Worm (Caenorhabditis elegans) whole organism, mixed stage, embryonic: ENCODE results near the gene daf-22.

ENCODE experiments used
- M03D4.4 ChIP-seq: sonication (generic microtip); optimal IDR thresholded peaks from 2 replicates; lab custom pipeline; 2017; ENCODE audit warnings: mild to moderate bottlenecking, missing genetic modification characterization, missing compliant biosample characterization
- bed-3 ChIP-seq: fragments of 200-800 bp; sonication (Bioruptor generic); optimal IDR thresholded peaks from 3 replicates; lab custom pipeline; 2018; ENCODE audit warnings: mild to moderate bottlenecking, missing genetic modification characterization, moderate library complexity, missing compliant biosample characterization
- blmp-1 ChIP-seq: fragments of 150-350 bp; optimal IDR thresholded peaks from 2 replicates; lab custom pipeline; 2014; ENCODE audit warnings: missing biosample characterization, missing genetic modification characterization
- ceh-39 ChIP-seq: fragments of 150-350 bp; optimal IDR thresholded peaks from 2 replicates; lab custom pipeline; 2014; ENCODE audit warnings: missing biosample characterization, missing genetic modification characterization
- ceh-43 ChIP-seq: fragments of 200-800 bp; sonication (Bioruptor generic); optimal IDR thresholded peaks from 2 replicates; lab custom pipeline; 2018; ENCODE audit warnings: mild to moderate bottlenecking, missing genetic modification characterization, moderate library complexity, missing compliant biosample characterization
- ceh-83 ChIP-seq: fragments of 200-800 bp; sonication (Bioruptor generic); optimal IDR thresholded peaks from 2 replicates; lab custom pipeline; 2018; ENCODE audit warnings: mild to moderate bottlenecking, missing genetic modification characterization, missing compliant biosample characterization
- cnd-1 ChIP-seq: fragments of 200-800 bp; sonication (Bioruptor generic); optimal IDR thresholded peaks from 2 replicates; lab custom pipeline; 2018; ENCODE audit warnings: mild to moderate bottlenecking, missing genetic modification characterization, missing compliant biosample characterization
- elt-3 ChIP-seq: fragments of 150-350 bp; optimal IDR thresholded peaks from 2 replicates; lab custom pipeline; 2014; ENCODE audit warnings: missing biosample characterization, missing genetic modification characterization
- flh-1 ChIP-seq: fragments of 200-800 bp; sonication (Bioruptor generic); optimal IDR thresholded peaks from 2 replicates; lab custom pipeline; 2018; ENCODE audit warnings: mild to moderate bottlenecking, missing genetic modification characterization, moderate library complexity, missing compliant biosample characterization
- ham-2 ChIP-seq: fragments of 200-800 bp; sonication (Bioruptor generic); optimal IDR thresholded peaks from 2 replicates; lab custom pipeline; 2018; ENCODE audit warnings: mild to moderate bottlenecking, missing genetic modification characterization, missing compliant biosample characterization
- hlh-1 ChIP-seq: fragments of 150-350 bp; optimal IDR thresholded peaks from 2 replicates; lab custom pipeline; 2014; ENCODE audit warnings: missing biosample characterization, missing genetic modification reagents, missing genetic modification characterization
- lin-13 ChIP-seq: fragments of 150-350 bp; optimal IDR thresholded peaks from 2 replicates; lab custom pipeline; 2014; ENCODE audit warnings: missing biosample characterization, missing genetic modification characterization
- lin-32 ChIP-seq: fragments of 200-800 bp; sonication (Bioruptor generic); optimal IDR thresholded peaks from 2 replicates; lab custom pipeline; 2018; ENCODE audit warnings: mild to moderate bottlenecking, missing genetic modification characterization, missing compliant biosample characterization
- lsy-2 ChIP-seq: fragments of 150-350 bp; optimal IDR thresholded peaks from 2 replicates; lab custom pipeline; 2014; ENCODE audit warnings: missing biosample characterization, missing genetic modification characterization
- mab-5 ChIP-seq: fragments of 150-350 bp; optimal IDR thresholded peaks from 2 replicates; lab custom pipeline; 2014; ENCODE audit warnings: missing biosample characterization, missing genetic modification characterization
- mep-1 ChIP-seq: fragments of 150-350 bp; optimal IDR thresholded peaks from 2 replicates; lab custom pipeline; 2017; ENCODE audit warnings: missing biosample characterization, missing genetic modification reagents, missing genetic modification characterization, inconsistent platforms
- mls-2 ChIP-seq: sonication (generic microtip); optimal IDR thresholded peaks from 2 replicates; lab custom pipeline; 2016; ENCODE audit warnings: mild to moderate bottlenecking, missing genetic modification characterization, moderate library complexity, missing compliant biosample characterization
- nhr-12 ChIP-seq: fragments of 150-350 bp; optimal IDR thresholded peaks from 2 replicates; lab custom pipeline; 2014; ENCODE audit warnings: missing biosample characterization, missing genetic modification characterization
- nhr-2 ChIP-seq: fragments of 150-350 bp; optimal IDR thresholded peaks from 2 replicates; lab custom pipeline; 2014; ENCODE audit warnings: missing biosample characterization, missing genetic modification characterization
- nhr-237 ChIP-seq: fragments of 150-350 bp; optimal IDR thresholded peaks from 2 replicates; lab custom pipeline; 2014; ENCODE audit warnings: missing biosample characterization, missing genetic modification characterization
- nhr-28 ChIP-seq: fragments of 150-350 bp; optimal IDR thresholded peaks from 2 replicates; lab custom pipeline; 2014; ENCODE audit warnings: missing biosample characterization, missing genetic modification characterization
- nhr-76 ChIP-seq: sonication (generic microtip); optimal IDR thresholded peaks from 2 replicates; lab custom pipeline; 2017; ENCODE audit warnings: missing biosample characterization, missing genetic modification characterization
- pha-4 ChIP-seq: fragments of 150-350 bp; optimal IDR thresholded peaks from 2 replicates; lab custom pipeline; 2018; ENCODE audit warnings: missing biosample characterization, missing genetic modification reagents, missing genetic modification characterization
- sem-2 ChIP-seq: fragments of 200-800 bp; sonication (Bioruptor generic); optimal IDR thresholded peaks from 2 replicates; lab custom pipeline; 2018; ENCODE audit warnings: mild to moderate bottlenecking, missing genetic modification characterization, missing compliant biosample characterization
- snpc-4 ChIP-seq: fragments of 150-350 bp; optimal IDR thresholded peaks from 2 replicates; lab custom pipeline; 2014; ENCODE audit warnings: missing biosample characterization, missing genetic modification characterization
- sptf-1 ChIP-seq: sonication (generic microtip); optimal IDR thresholded peaks from 2 replicates; lab custom pipeline; 2017; ENCODE audit warnings: mild to moderate bottlenecking, missing genetic modification characterization, moderate library complexity, missing compliant biosample characterization
- tbx-8 ChIP-seq: fragments of 200-800 bp; sonication (Bioruptor generic); optimal IDR thresholded peaks from 2 replicates; lab custom pipeline; 2018; ENCODE audit warnings: mild to moderate bottlenecking, missing genetic modification characterization, moderate library complexity, missing compliant biosample characterization
- unc-120 ChIP-seq: sonication (generic microtip); optimal IDR thresholded peaks from 2 replicates; lab custom pipeline; 2017; ENCODE audit warnings: missing genetic modification characterization, missing compliant biosample characterization; ENCODE audit not compliant: poor library complexity, severe bottlenecking
- unc-39 ChIP-seq: fragments of 150-350 bp; optimal IDR thresholded peaks from 2 replicates; lab custom pipeline; 2014; ENCODE audit warnings: missing biosample characterization, missing genetic modification characterization
- unc-62 ChIP-seq: fragments of 150-350 bp; optimal IDR thresholded peaks from 2 replicates; lab custom pipeline; 2014; ENCODE audit warnings: missing biosample characterization, missing genetic modification reagents, missing genetic modification characterization
- zip-8 ChIP-seq: fragments of 150-350 bp; optimal IDR thresholded peaks from 2 replicates; lab custom pipeline; 2014; ENCODE audit warnings: missing biosample characterization, missing genetic modification characterization

daf-22 gene

ce11 chrII:12393690-12394089 is 31.8 kb downstream of the daf-22 start, which contains the start of gene Y57A10B.7:
Y57A10B.7 (minus strand) TSS chrII:12393790.
- no peak for TF ChIP-seq sptf-1
- TF ChIP-seq cnd-1 (tag; lab: Kevin White, UChicago) = no peak
- no peak for TF ChIP-seq mab-5
- TF ChIP-seq ham-2 (GFP tag; lab: Kevin White, UChicago) = no peak
- TF ChIP-seq unc-39 (tag; lab: Kevin White, UChicago) = no peak
- TF ChIP-seq ceh-83 = no peak
- no peak for TF ChIP-seq ceh-43 (GFP tag; lab: Kevin White, UChicago)
- no peak for TF ChIP-seq nhr-2
- TF ChIP-seq zip-8 = no peak
- no peak for TF ChIP-seq unc-62 (GFP tag; lab: Kevin White, UChicago)
- no peak for TF ChIP-seq elt-3 (tag; lab: Kevin White, UChicago)
- no peak for TF ChIP-seq sem-2 (GFP tag; lab: Kevin White, UChicago)
- TF ChIP-seq snpc-4 (tag; lab: Kevin White, UChicago) = no peak
- no peak for TF ChIP-seq ceh-39 (tag; lab: Kevin White, UChicago)
- no peak for TF ChIP-seq mls-2 (tag; lab: Kevin White, UChicago)
- no peak for TF ChIP-seq nhr-76

ce11 chrII:12389783-12390182 is 35.7 kb downstream of the daf-22 start, which contains the start of gene Y57A10B.6:
Y57A10B.6 (plus strand) TSS chrII:12390083.
- TF ChIP-seq unc-120 (tag; lab: Kevin White, UChicago) = no peak
- TF ChIP-seq ceh-83 = no peak
- TF ChIP-seq elt-3 (tag; lab: Kevin White, UChicago) = no peak
- TF ChIP-seq flh-1 = no peak
- no peak for TF ChIP-seq snpc-4 (tag; lab: Kevin White, UChicago)
- TF ChIP-seq nhr-12 (tag; lab: Kevin White, UChicago) = no peak
- no peak for TF ChIP-seq lin-32 (GFP tag; lab: Kevin White, UChicago)
- no peak for TF ChIP-seq pha-4 (tag; lab: Kevin White, UChicago)
- no peak for TF ChIP-seq ham-2 (GFP tag; lab: Kevin White, UChicago)
- no peak for TF ChIP-seq M03D4.4
- no peak for TF ChIP-seq bed-3 (GFP tag; lab: Kevin White, UChicago)
- no peak for TF ChIP-seq tbx-8 (GFP tag; lab: Kevin White, UChicago)
- no peak for TF ChIP-seq cnd-1 (tag; lab: Kevin White, UChicago)
- no peak for TF ChIP-seq hlh-1
- no peak for TF ChIP-seq nhr-76

ce11 chrII:12387980-12388379 is 37.5 kb downstream of the daf-22 start, which contains the start of gene sre-41:
sre-41 (plus strand) TSS chrII:12388280.
- no peak for TF ChIP-seq lin-32 (GFP tag; lab: Kevin White, UChicago)
- TF ChIP-seq bed-3 (GFP tag; lab: Kevin White, UChicago) = no peak
- no peak for TF ChIP-seq blmp-1 (tag; lab: Kevin White, UChicago)
- no peak for TF ChIP-seq nhr-237
- no peak for TF ChIP-seq tbx-8 (GFP tag; lab: Kevin White, UChicago)
- TF ChIP-seq nhr-28 (tag; lab: Kevin White, UChicago) = no peak
- no peak for TF ChIP-seq ceh-39 (tag; lab: Kevin White, UChicago)
- no peak for TF ChIP-seq ham-2 (GFP tag; lab: Kevin White, UChicago)
- no peak for TF ChIP-seq zip-8
- TF ChIP-seq unc-62 (GFP tag; lab: Kevin White, UChicago) = no peak
- no peak for TF ChIP-seq nhr-12 (tag; lab: Kevin White, UChicago)
- TF ChIP-seq, all 35 proteins: peak for 0

ce11 chrII:12387487-12387886 is 38.0 kb downstream of the daf-22 start:
- TF ChIP-seq sem-2 (GFP tag; lab: Kevin White, UChicago) (no peak), unc-39 (tag; lab: Kevin White, UChicago) (no peak), nhr-76 (no peak), tbx-8 (GFP tag; lab: Kevin White, UChicago) (no peak), mep-1 (tag; lab: Kevin White, UChicago) (no peak)

ce11 chrII:12386781-12387180 is 38.7 kb downstream of the daf-22 start, which contains the start of gene sre-42:
sre-42 (minus strand) TSS chrII:12386881.
- no peak for TF ChIP-seq lin-32 (GFP tag; lab: Kevin White, UChicago)
- TF ChIP-seq lin-13 = no peak

- no peak for TF ChIP-seq lsy-2 (tag; lab: Kevin White, UChicago)
- no peak for TF ChIP-seq bed-3 (GFP tag; lab: Kevin White, UChicago)
These were observed 39.7 kb downstream of the daf-22 start for ce11 chrII:12385815-12386214.
